Fruit fly (Drosophila melanogaster): ENCODE results near the gene CG34177.

The CG34177 gene

dm6 chr2L:4459543-4459942 lies 25.8 kb downstream of the CG34177 start, which contains the start of the genes mRpL27 and CG15435 (continued):
- TF ChIP-seq Nf-YC (tag; optimal IDR thresholded peaks at IDR 0.05) (peak; percentile 45), Hmx (GFP tag; optimal IDR thresholded peaks at IDR 0.05) (no peak), CkIIα-i1 (GFP tag; IDR thresholded peaks at IDR 0.05) (no peak), CG9817 (tag; optimal IDR thresholded peaks at IDR 0.05) (peak; percentile 38), CG14860 (GFP tag; IDR thresholded peaks at IDR 0.05; ENCODE audit: partially characterized antibody) (peak; percentile 25; the same call in 1 of the 3 replicates), CG8478 (optimal IDR thresholded peaks at IDR 0.05) (no peak), jumu (GFP tag; optimal IDR thresholded peaks at IDR 0.05) (no peak), oc (tag; optimal IDR thresholded peaks at IDR 0.05) (no peak), ATbp (GFP tag; optimal IDR thresholded peaks at IDR 0.05) (no peak), cas (GFP tag; IDR thresholded peaks at IDR 0.05) (no peak), CG4404 (GFP tag; IDR thresholded peaks at IDR 0.05) (no peak), CG13775 (GFP tag; optimal IDR thresholded peaks at IDR 0.05) (peak; percentile 19), Awh (GFP tag; IDR thresholded peaks at IDR 0.05) (no peak), Hr78 (GFP tag; optimal IDR thresholded peaks at IDR 0.05) (no peak), zfh2 (GFP tag; optimal IDR thresholded peaks at IDR 0.05) (peak; percentile 15), ftz-f1 (GFP tag; optimal IDR thresholded peaks at IDR 0.05) (no peak), CG12744 (GFP tag; optimal IDR thresholded peaks at IDR 0.05) (no peak), nerfin-2 (GFP tag; IDR thresholded peaks at IDR 0.05; ENCODE audit: partially characterized antibody) (no peak), Xrp1 (GFP tag; IDR thresholded peaks at IDR 0.05) (peak; percentile 44; the same call in 1 of the 2 replicates), CG7556 (GFP tag; optimal IDR thresholded peaks at IDR 0.05) (peak; percentile 7), gro (GFP tag; optimal IDR thresholded peaks at IDR 0.05) (no peak), amos (GFP tag; IDR thresholded peaks at IDR 0.05; ENCODE audit: partially characterized antibody) (peak; percentile 43; the same call in 1 of the 2 replicates), CG18262 (tag; optimal IDR thresholded peaks at IDR 0.05) (peak; percentile 32), CG1529 (GFP tag; optimal IDR thresholded peaks at IDR 0.05) (no peak), cg (GFP tag; optimal IDR thresholded peaks at IDR 0.05) (no peak), CG30431 (GFP tag; optimal IDR thresholded peaks at IDR 0.05) (no peak), ken (GFP tag; IDR thresholded peaks at IDR 0.05) (no peak), CG7839 (tag; optimal IDR thresholded peaks at IDR 0.05) (peak; percentile 49), kni (GFP tag; optimal IDR thresholded peaks at IDR 0.05) (peak; percentile 28), CG4282 (GFP tag; optimal IDR thresholded peaks at IDR 0.05) (no peak), hth (optimal IDR thresholded peaks at IDR 0.05) (no peak), chm (GFP tag; IDR thresholded peaks at IDR 0.05) (no peak), Dip2 (GFP tag; IDR thresholded peaks at IDR 0.05) (no peak), rib (GFP tag; IDR thresholded peaks at IDR 0.05) (no peak), Atf6 (GFP tag; IDR thresholded peaks at IDR 0.05) (no peak), da (GFP tag; optimal IDR thresholded peaks at IDR 0.05) (no peak), CG6813 (GFP tag; optimal IDR thresholded peaks at IDR 0.05) (no peak), Asciz (GFP tag; optimal IDR thresholded peaks at IDR 0.05) (no peak), sr (GFP tag; IDR thresholded peaks at IDR 0.05) (0 out of 3 replicates have a peak, but pooled peaks have one; percentile 22), bcd (GFP tag; optimal IDR thresholded peaks at IDR 0.05) (peak; percentile 58), CG13123 (GFP tag; optimal IDR thresholded peaks at IDR 0.05) (no peak), Usf (GFP tag; optimal IDR thresholded peaks at IDR 0.05) (no peak), Xbp1 (GFP tag; optimal IDR thresholded peaks at IDR 0.05) (peak; percentile 26), HLHmδ (GFP tag; optimal IDR thresholded peaks at IDR 0.05) (no peak), Gsc (GFP tag; IDR thresholded peaks at IDR 0.05) (no peak), Ets97D (GFP tag; optimal IDR thresholded peaks at IDR 0.05) (peak; percentile 30), eve (GFP tag; optimal IDR thresholded peaks at IDR 0.05) (no peak), repo (GFP tag; optimal IDR thresholded peaks at IDR 0.05) (no peak), pho (GFP tag; optimal IDR thresholded peaks at IDR 0.05) (peak; percentile 16), CG8924 (tag; optimal IDR thresholded peaks at IDR 0.05) (peak; percentile 56), slp2 (GFP tag; optimal IDR thresholded peaks at IDR 0.05) (no peak), stwl (tag; optimal IDR thresholded peaks at IDR 0.05) (peak; percentile 83)

Data from whole organism, embryonic.